Fruit fly (Drosophila melanogaster) whole organism, embryonic: ENCODE results near the gene Syt12.

Experiments
- Asciz ChIP-seq: fragments of 200-800 bp; sonication (Bioruptor generic); optimal IDR thresholded peaks from 2 replicates; lab custom pipeline; 2017; ENCODE audit warnings: missing biosample characterization, mild to moderate bottlenecking, missing genetic modification characterization, missing genetic modification reagents
- Bdp1 ChIP-seq: fragments of 200-800 bp; sonication (Bioruptor generic); optimal IDR thresholded peaks from 3 replicates; lab custom pipeline; 2016; ENCODE audit warnings: missing biosample characterization, missing genetic modification characterization
- CG10979 ChIP-seq: fragments of 200-800 bp; sonication (Bioruptor generic); optimal IDR thresholded peaks from 2 replicates; lab custom pipeline; 2018; ENCODE audit warnings: missing biosample characterization, mild to moderate bottlenecking, missing genetic modification characterization, moderate library complexity
- CG11093 ChIP-seq: fragments of 200-800 bp; sonication (Bioruptor generic); IDR thresholded peaks from 3 replicates; pipeline ENCODE4 v1.3.6; 2022; ENCODE audit warnings: missing biosample characterization, missing genetic modification characterization
- CG12391 ChIP-seq: fragments of 200-800 bp; sonication (Bioruptor generic); optimal IDR thresholded peaks from 3 replicates; lab custom pipeline; 2018; ENCODE audit warnings: missing biosample characterization, mild to moderate bottlenecking, missing genetic modification characterization, moderate library complexity
- CG12659 ChIP-seq: fragments of 200-800 bp; sonication (Bioruptor generic); optimal IDR thresholded peaks from 3 replicates; lab custom pipeline; 2017; ENCODE audit warnings: mild to moderate bottlenecking, missing biosample characterization, missing genetic modification reagents, missing genetic modification characterization
- CG13296 ChIP-seq: fragments of 200-800 bp; sonication (Bioruptor generic); optimal IDR thresholded peaks from 3 replicates; lab custom pipeline; 2018; ENCODE audit warnings: missing biosample characterization, mild to moderate bottlenecking, missing genetic modification characterization
- CG1529 ChIP-seq: fragments of 200-800 bp; sonication (Bioruptor generic); optimal IDR thresholded peaks from 3 replicates; lab custom pipeline; 2018; ENCODE audit warnings: missing biosample characterization, missing genetic modification characterization
- CG17186 ChIP-seq: fragments of 200-800 bp; sonication (Bioruptor generic); optimal IDR thresholded peaks from 3 replicates; lab custom pipeline; 2017; ENCODE audit warnings: missing biosample characterization, missing genetic modification reagents, missing genetic modification characterization
- CG17359 ChIP-seq: fragments of 200-800 bp; sonication (Bioruptor generic); optimal IDR thresholded peaks from 3 replicates; lab custom pipeline; 2018; ENCODE audit warnings: missing biosample characterization, mild to moderate bottlenecking, missing genetic modification characterization, moderate library complexity
- CG17802 ChIP-seq: fragments of 200-800 bp; sonication (Bioruptor generic); optimal IDR thresholded peaks from 2 replicates; lab custom pipeline; 2018; ENCODE audit warnings: missing biosample characterization, mild to moderate bottlenecking, missing genetic modification characterization, moderate library complexity
- CG18262 ChIP-seq: fragments of 200-800 bp; optimal IDR thresholded peaks from 3 replicates; lab custom pipeline; 2019; ENCODE audit warnings: missing biosample characterization, mild to moderate bottlenecking, missing genetic modification characterization, moderate library complexity
- CG18599 ChIP-seq: fragments of 200-800 bp; sonication (Bioruptor generic); optimal IDR thresholded peaks from 3 replicates; lab custom pipeline; 2017; ENCODE audit warnings: missing biosample characterization, missing genetic modification characterization, mild to moderate bottlenecking, moderate library complexity, missing genetic modification reagents
- CG31224 ChIP-seq: fragments of 200-800 bp; sonication (Bioruptor generic); IDR thresholded peaks from 2 replicates; pipeline ENCODE4 v1.3.6; 2022; ENCODE audit warnings: missing biosample characterization, missing genetic modification characterization
- CG34422 ChIP-seq: fragments of 200-800 bp; sonication (Bioruptor generic); IDR thresholded peaks from 3 replicates; pipeline ENCODE4 v1.3.6; 2022; ENCODE audit warnings: missing biosample characterization, missing genetic modification characterization
- CG3726 ChIP-seq: fragments of 200-800 bp; sonication (Bioruptor generic); IDR thresholded peaks from 3 replicates; pipeline ENCODE4, ENCODE4 v1.3.6; 2022; ENCODE audit warnings: missing biosample characterization, missing genetic modification characterization
- CG6272 ChIP-seq: fragments of 200-800 bp; sonication (Bioruptor generic); IDR thresholded peaks from 2 replicates; pipeline ENCODE4 v1.3.6; 2022; ENCODE audit warnings: missing biosample characterization, missing genetic modification characterization
- CG6689 ChIP-seq: fragments of 200-800 bp; sonication (Bioruptor generic); IDR thresholded peaks from 2 replicates; pipeline ENCODE4 v1.3.6; 2022; ENCODE audit warnings: missing biosample characterization, missing genetic modification characterization
- CG7372 ChIP-seq: fragments of 200-800 bp; sonication (Bioruptor generic); IDR thresholded peaks from 2 replicates; pipeline ENCODE4 v1.3.6; 2022; ENCODE audit warnings: missing biosample characterization, missing genetic modification characterization
- CG8924 ChIP-seq: fragments of 200-800 bp; optimal IDR thresholded peaks from 3 replicates; lab custom pipeline; 2019; ENCODE audit warnings: missing biosample characterization, mild to moderate bottlenecking, missing genetic modification characterization, moderate library complexity
- Chrac-16 ChIP-seq: fragments of 200-800 bp; sonication (Bioruptor generic); optimal IDR thresholded peaks from 3 replicates; lab custom pipeline; 2016; ENCODE audit warnings: missing biosample characterization, missing genetic modification characterization
- D ChIP-seq, 2 experiments: fragments of 200-800 bp in 1 of 2; fragments of >200 bp in 1 of 2; sonication (Bioruptor generic) in 1 of 2; optimal IDR thresholded peaks; 2 replicates in 1 of 2; 3 replicates in 1 of 2; lab custom pipeline; 2017; ENCODE audit warnings: mild to moderate bottlenecking in 1 of 2, missing biosample characterization in 1 of 2, missing genetic modification characterization in 1 of 2, missing genetic modification reagents in 1 of 2
- Dad ChIP-seq: fragments of 200-800 bp; sonication (Bioruptor generic); optimal IDR thresholded peaks from 3 replicates; lab custom pipeline; 2016; ENCODE audit warnings: missing biosample characterization, missing genetic modification characterization
- E2f2 ChIP-seq: fragments of 200-800 bp; sonication (Bioruptor generic); IDR thresholded peaks from 2 replicates; pipeline ENCODE4 v1.3.6; 2022; ENCODE audit warnings: missing biosample characterization, missing genetic modification characterization
- ERR ChIP-seq: fragments of 200-800 bp; sonication (Bioruptor generic); optimal IDR thresholded peaks from 2 replicates; lab custom pipeline; 2016; ENCODE audit warnings: missing biosample characterization, missing genetic modification characterization
- Ets65A ChIP-seq: fragments of 200-800 bp; sonication (Bioruptor generic); peaks from one replicate; lab custom pipeline; 2016; ENCODE audit warnings: missing biosample characterization, missing genetic modification characterization
- HLH54F ChIP-seq: fragments of 200-800 bp; sonication (Bioruptor generic); optimal IDR thresholded peaks from 3 replicates; lab custom pipeline; 2016; ENCODE audit warnings: missing biosample characterization, missing genetic modification characterization
- HmgZ ChIP-seq: fragments of 200-800 bp; sonication (Bioruptor generic); optimal IDR thresholded peaks from 2 replicates; lab custom pipeline; 2018; ENCODE audit warnings: missing biosample characterization, mild to moderate bottlenecking, missing genetic modification characterization
- Hsf ChIP-seq: fragments of 200-800 bp; sonication (Bioruptor generic); optimal IDR thresholded peaks from 3 replicates; lab custom pipeline; 2016; ENCODE audit warnings: missing biosample characterization, missing genetic modification characterization
- Meics ChIP-seq: fragments of 200-800 bp; sonication (Bioruptor generic); optimal IDR thresholded peaks from 2 replicates; lab custom pipeline; 2017; ENCODE audit warnings: missing biosample characterization, mild to moderate bottlenecking, missing genetic modification characterization
- NC2β ChIP-seq: fragments of 200-800 bp; sonication (Bioruptor generic); optimal IDR thresholded peaks from 2 replicates; lab custom pipeline; 2016; ENCODE audit warnings: missing biosample characterization, missing genetic modification characterization
- Neu2 ChIP-seq: fragments of 200-800 bp; sonication (Bioruptor generic); optimal IDR thresholded peaks from 3 replicates; lab custom pipeline; 2016; ENCODE audit warnings: missing biosample characterization, missing genetic modification characterization, borderline replicate concordance
- Xrp1 ChIP-seq: fragments of 200-800 bp; sonication (Bioruptor generic); IDR thresholded peaks from 2 replicates; pipeline ENCODE4 v1.3.6; 2022; ENCODE audit warnings: missing biosample characterization, missing genetic modification characterization
- ara ChIP-seq: fragments of 200-800 bp; sonication (Bioruptor generic); IDR thresholded peaks from 2 replicates; pipeline ENCODE4 v1.3.6; 2022; ENCODE audit warnings: missing biosample characterization, missing genetic modification characterization
- cas ChIP-seq: fragments of 200-800 bp; sonication (Bioruptor generic); IDR thresholded peaks from 2 replicates; pipeline ENCODE4 v1.3.6; 2022; ENCODE audit warnings: missing biosample characterization, missing genetic modification characterization
- ci ChIP-seq: fragments of 200-800 bp; sonication (Bioruptor generic); IDR thresholded peaks from 3 replicates; pipeline ENCODE4 v1.3.6; 2022; ENCODE audit warnings: missing biosample characterization, missing genetic modification characterization
- crc ChIP-seq: fragments of 200-800 bp; sonication (Bioruptor generic); optimal IDR thresholded peaks from 2 replicates; lab custom pipeline; 2016; ENCODE audit warnings: missing biosample characterization, missing genetic modification characterization
- danr ChIP-seq: fragments of 200-800 bp; sonication (Bioruptor generic); IDR thresholded peaks from 2 replicates; pipeline ENCODE4 v1.3.6; 2022; ENCODE audit warnings: missing biosample characterization, missing genetic modification characterization
- fd102C ChIP-seq: fragments of 200-800 bp; sonication (Bioruptor generic); optimal IDR thresholded peaks from 2 replicates; lab custom pipeline; 2018; ENCODE audit warnings: missing biosample characterization, mild to moderate bottlenecking, missing genetic modification characterization, moderate library complexity
- kah ChIP-seq: fragments of 200-800 bp; sonication (Bioruptor generic); optimal IDR thresholded peaks from 2 replicates; lab custom pipeline; 2018; ENCODE audit warnings: missing biosample characterization, mild to moderate bottlenecking, missing genetic modification characterization
- lmd ChIP-seq: fragments of 200-800 bp; sonication (Bioruptor generic); IDR thresholded peaks from 2 replicates; pipeline ENCODE4 v1.3.6; 2022; ENCODE audit warnings: missing biosample characterization, missing genetic modification characterization
- nerfin-2 ChIP-seq: fragments of 200-800 bp; sonication (Bioruptor generic); IDR thresholded peaks from 2 replicates; pipeline ENCODE4 v1.3.6; 2022; ENCODE audit warnings: missing biosample characterization, missing genetic modification characterization; ENCODE audit not compliant: partially characterized antibody
- oc ChIP-seq: fragments of 200-800 bp; sonication (Bioruptor generic); optimal IDR thresholded peaks from 2 replicates; lab custom pipeline; 2018; ENCODE audit warnings: missing biosample characterization, mild to moderate bottlenecking, missing genetic modification characterization, moderate library complexity
- onecut ChIP-seq: fragments of 200-800 bp; sonication (Bioruptor generic); IDR thresholded peaks from 2 replicates; pipeline ENCODE4 v1.3.6; 2022; ENCODE audit warnings: missing biosample characterization, missing genetic modification characterization
- prd ChIP-seq, 3 experiments: fragments of >200 bp in 2 of 3; fragments of 200-800 bp in 1 of 3; sonication (Bioruptor generic) in 1 of 3; optimal IDR thresholded peaks in 2 of 3; IDR thresholded peaks in 1 of 3; 2 replicates in 2 of 3; 3 replicates in 1 of 3; pipeline versions ENCODE4 v1.3.6 to Lab custom; 2017 to 2022; ENCODE audit warnings: missing biosample characterization in 1 of 3, missing genetic modification characterization in 1 of 3
- row ChIP-seq: fragments of 200-800 bp; sonication (Bioruptor generic); IDR thresholded peaks from 3 replicates; pipeline ENCODE4 v1.3.6; 2022; ENCODE audit warnings: missing biosample characterization, missing genetic modification characterization
- tgo ChIP-seq: fragments of 200-800 bp; sonication (Bioruptor generic); IDR thresholded peaks from 3 replicates; pipeline ENCODE4 v1.3.6; 2022; ENCODE audit warnings: missing biosample characterization, missing genetic modification characterization
- unpg ChIP-seq: fragments of 200-800 bp; sonication (Bioruptor generic); optimal IDR thresholded peaks from 3 replicates; lab custom pipeline; 2018; ENCODE audit warnings: missing biosample characterization, mild to moderate bottlenecking, missing genetic modification characterization, moderate library complexity
- vfl ChIP-seq: fragments of 200-800 bp; sonication (Bioruptor generic); optimal IDR thresholded peaks from 2 replicates; lab custom pipeline; 2016; ENCODE audit warnings: missing biosample characterization, missing genetic modification characterization
- zen2 ChIP-seq: fragments of 200-800 bp; sonication (Bioruptor generic); IDR thresholded peaks from 3 replicates; pipeline ENCODE4 v1.3.6; 2022; ENCODE audit warnings: missing biosample characterization, missing genetic modification characterization; ENCODE audit not compliant: partially characterized antibody

Syt12 gene

DNA sequence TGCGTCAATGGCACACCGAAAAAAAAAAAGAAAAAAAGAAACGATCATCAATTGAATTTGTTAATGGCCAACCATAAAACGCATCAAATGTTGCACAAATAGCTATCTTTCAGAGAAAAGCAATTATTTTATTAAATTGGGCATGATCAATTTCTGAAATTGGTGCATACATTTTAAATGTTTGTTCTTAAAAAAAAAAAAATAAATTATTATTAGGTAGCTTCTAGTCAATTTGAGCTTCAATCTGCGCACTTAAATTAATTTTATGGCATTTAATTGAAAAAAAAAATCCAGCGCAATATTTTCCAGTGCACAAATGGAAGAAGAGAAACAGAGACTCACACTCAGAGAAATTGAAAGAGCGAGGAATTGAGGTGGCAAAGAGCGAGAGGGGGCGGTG is 35.9 kb upstream of the Syt12 start (continued):
- TF ChIP-seq CG17359 (tag; lab: Kevin White, UChicago) (peak; percentile 66), CG17802 (no peak), CG1529 (GFP tag; lab: Kevin White, UChicago) (peak; percentile 1), CG8924 (tag; lab: Kevin White, UChicago) (peak; percentile 65), CG11093 (GFP tag; lab: Robert Waterston, UW) (peak; percentile 60; the same call in 2 of the 3 replicates), Hsf (GFP tag; lab: Kevin White, UChicago) (peak; percentile 82), zen2 (GFP tag; lab: Robert Waterston, UW) (no peak), CG3726 (GFP tag; lab: Robert Waterston, UW) (no peak), HmgZ (no peak), CG13296 (GFP tag; lab: Kevin White, UChicago) (peak; percentile 57), CG12391 (tag; lab: Kevin White, UChicago) (peak; percentile 57), CG6689 (GFP tag; lab: Robert Waterston, UW) (peak; percentile 61), row (peak; percentile 69), prd (optimal IDR thresholded peaks at IDR 0.05; lab: Kevin White, UChicago) (no peak), prd (GFP tag; IDR thresholded peaks at IDR 0.05; lab: Robert Waterston, UW) (peak; percentile 63; the same call in 2 of the 3 replicates), Dad (GFP tag; lab: Kevin White, UChicago) (no peak), Bdp1 (GFP tag; lab: Kevin White, UChicago) (peak; percentile 11), kah (GFP tag; lab: Kevin White, UChicago) (peak; percentile 9), CG7372 (GFP tag; lab: Robert Waterston, UW) (no peak), CG17186 (GFP tag; lab: Kevin White, UChicago) (no peak), tgo (GFP tag; lab: Robert Waterston, UW) (peak; percentile 68; the same call in 2 of the 3 replicates), CG10979 (tag; lab: Kevin White, UChicago) (peak; percentile 37), nerfin-2 (GFP tag; lab: Robert Waterston, UW) (no peak), ara (GFP tag; lab: Robert Waterston, UW) (no peak), oc (peak; percentile 47), ERR (GFP tag; lab: Kevin White, UChicago) (peak; percentile 7), onecut (GFP tag; lab: Robert Waterston, UW) (no peak), CG18599 (GFP tag; lab: Kevin White, UChicago) (peak; percentile 47), Meics (GFP tag; lab: Kevin White, UChicago) (peak; percentile 66), Ets65A (GFP tag; lab: Kevin White, UChicago) (peak; percentile 93), CG12659 (GFP tag; lab: Kevin White, UChicago) (peak; percentile 52), CG31224 (GFP tag; lab: Robert Waterston, UW) (0 out of 2 replicates have a peak, but pooled peaks have one; percentile 21), Xrp1 (GFP tag; lab: Robert Waterston, UW) (peak; percentile 62; the same call in 1 of the 2 replicates), Neu2 (GFP tag; lab: Kevin White, UChicago) (no peak), fd102C (GFP tag; lab: Kevin White, UChicago) (no peak), CG34422 (GFP tag; lab: Robert Waterston, UW) (peak; percentile 65; the same call in 1 of the 3 replicates), cas (GFP tag; lab: Robert Waterston, UW) (no peak), vfl (GFP tag; lab: Kevin White, UChicago) (peak; percentile 75), unpg (GFP tag; lab: Kevin White, UChicago) (peak; percentile 57), lmd (peak; percentile 68), HLH54F (peak; percentile 76), Asciz (GFP tag; lab: Kevin White, UChicago) (peak; percentile 52), CG6272 (GFP tag; lab: Robert Waterston, UW) (no peak), Chrac-16 (GFP tag; lab: Kevin White, UChicago) (peak; percentile 69), danr (GFP tag; lab: Robert Waterston, UW) (no peak), ci (peak; percentile 59), NC2β (GFP tag; lab: Kevin White, UChicago) (peak; percentile 58), E2f2 (GFP tag; lab: Robert Waterston, UW) (peak; percentile 19; the same call in 1 of the 2 replicates), CG18262 (peak; percentile 68), D (optimal IDR thresholded peaks at IDR 0.05; lab: Kevin White, UChicago) (no peak), D (GFP tag; optimal IDR thresholded peaks at IDR 0.05; lab: Kevin White, UChicago) (peak; percentile 18), crc (GFP tag; lab: Kevin White, UChicago) (peak; percentile 20)
